Fruit fly (Drosophila melanogaster): ENCODE results near the gene Prosalpha4T1.

DNA sequence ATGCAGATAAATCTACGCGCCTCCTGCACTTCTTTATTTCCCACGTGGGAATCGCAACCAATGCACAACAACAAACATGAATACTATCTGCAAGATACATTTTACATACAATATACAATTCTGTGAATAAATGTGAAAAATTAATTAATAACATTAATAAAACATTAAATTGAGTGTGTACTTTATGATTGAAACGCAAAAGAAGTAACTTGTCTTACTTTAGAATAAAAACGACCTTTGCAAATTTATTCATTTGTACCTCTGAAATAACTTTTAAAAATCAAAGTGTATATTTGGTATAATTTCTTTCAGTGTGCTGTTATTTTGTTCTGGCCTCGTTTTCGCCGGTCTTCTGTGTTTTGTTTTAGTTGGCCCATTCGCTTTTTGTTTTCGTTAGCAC is 15.2 kb upstream of the Prosalpha4T1 start:
- TF ChIP-seq EcR (GFP tag; optimal IDR thresholded peaks at IDR 0.05) (no peak), CG8478 (optimal IDR thresholded peaks at IDR 0.05) (no peak)
